Fruit fly (Drosophila melanogaster): ENCODE data around the gene CG1421.

- no peak for TF ChIP-seq psq (optimal IDR thresholded peaks at IDR 0.05)
- no peak for TF ChIP-seq usp (GFP tag; optimal IDR thresholded peaks at IDR 0.05)
- TF ChIP-seq Dll (optimal IDR thresholded peaks at IDR 0.05) = no peak
- no peak for TF ChIP-seq pan (optimal IDR thresholded peaks at IDR 0.05)
- no peak for TF ChIP-seq CG8478 (optimal IDR thresholded peaks at IDR 0.05)
These were observed 4.6 kb upstream of the CG1421 start, which contains the start of gene CG11629 for dm6 chr2L:21898189-21898588.
